Worm (Caenorhabditis elegans): ENCODE results near the gene lmd-4.

- TF ChIP-seq snpc-4 (GFP tag; optimal IDR thresholded peaks at IDR 0.05), result no peak
- no peak for TF ChIP-seq snpc-4 (tag; optimal IDR thresholded peaks at IDR 0.05)
- no peak for TF ChIP-seq pha-4 (tag; optimal IDR thresholded peaks at IDR 0.05)
- TF ChIP-seq madf-10 (tag; optimal IDR thresholded peaks at IDR 0.05), result no peak
- no peak for TF ChIP-seq egl-44 (GFP tag; IDR thresholded peaks at IDR 0.05)
- TF ChIP-seq ztf-28 (GFP tag; IDR thresholded peaks at IDR 0.05), result no peak
- no peak for TF ChIP-seq dpl-1 (GFP tag; optimal IDR thresholded peaks at IDR 0.05)
- TF ChIP-seq hrde-1 (tag; optimal IDR thresholded peaks at IDR 0.05; ENCODE audit: borderline replicate concordance), result no peak
- TF ChIP-seq athp-1 (tag; optimal IDR thresholded peaks at IDR 0.05), result no peak
- TF ChIP-seq hsf-1 (GFP tag; IDR thresholded peaks at IDR 0.05), result no peak
These were observed 41.7 kb downstream of the lmd-4 start, which contains the start of gene C13A2.4 for ce11 chrV:7279090-7279489.

All from whole organism, young adult.